Fruit fly (Drosophila melanogaster) whole organism, embryonic: ENCODE measurements around the gene CG34135.

ENCODE experiments used
- Blimp-1 ChIP-seq: fragments of 200-800 bp; sonication (Bioruptor generic); optimal IDR thresholded peaks from 3 replicates; lab custom pipeline; 2018; ENCODE audit warnings: missing biosample characterization, missing genetic modification characterization, mild to moderate bottlenecking, moderate library complexity, missing genetic modification reagents
- CG1602 ChIP-seq: fragments of 200-800 bp; sonication (Bioruptor generic); optimal IDR thresholded peaks from 3 replicates; lab custom pipeline; 2016; ENCODE audit warnings: missing biosample characterization, missing genetic modification characterization
- CG6765 ChIP-seq: fragments of 200-800 bp; sonication (Bioruptor generic); optimal IDR thresholded peaks from 3 replicates; lab custom pipeline; 2017; ENCODE audit warnings: missing biosample characterization, mild to moderate bottlenecking, missing genetic modification characterization
- Fer1 ChIP-seq: fragments of 200-800 bp; sonication (Bioruptor generic); optimal IDR thresholded peaks from 2 replicates; lab custom pipeline; 2017; ENCODE audit warnings: missing biosample characterization, mild to moderate bottlenecking, missing genetic modification characterization
- Jarid2 ChIP-seq: fragments of 200-800 bp; sonication (Bioruptor generic); optimal IDR thresholded peaks from 3 replicates; lab custom pipeline; 2017; ENCODE audit warnings: mild to moderate bottlenecking, missing biosample characterization, missing genetic modification reagents, missing genetic modification characterization
- dati ChIP-seq: fragments of 200-800 bp; sonication (Bioruptor generic); IDR thresholded peaks from 2 replicates; pipeline ENCODE4 v1.3.6; 2022; ENCODE audit warnings: missing biosample characterization, missing genetic modification characterization
- h ChIP-seq: fragments of >200 bp; optimal IDR thresholded peaks from 2 replicates; lab custom pipeline; 2017
- oc ChIP-seq: fragments of 200-800 bp; sonication (Bioruptor generic); optimal IDR thresholded peaks from 2 replicates; lab custom pipeline; 2018; ENCODE audit warnings: missing biosample characterization, mild to moderate bottlenecking, missing genetic modification characterization, moderate library complexity
- sqz ChIP-seq: fragments of 200-800 bp; sonication (Bioruptor generic); optimal IDR thresholded peaks from 3 replicates; lab custom pipeline; 2018; ENCODE audit warnings: missing biosample characterization, mild to moderate bottlenecking, missing genetic modification characterization
- tll ChIP-seq, 2 experiments: fragments of 200-800 bp in 1 of 2; fragments of >200 bp in 1 of 2; sonication (Bioruptor generic) in 1 of 2; optimal IDR thresholded peaks; 2 replicates each; lab custom pipeline; 2017 to 2019; ENCODE audit warnings: missing biosample characterization in 2 of 2, missing genetic modification characterization in 2 of 2, mild to moderate bottlenecking in 1 of 2, moderate library complexity in 1 of 2
- ttk ChIP-seq: fragments of 200-800 bp; sonication (Bioruptor generic); IDR thresholded peaks from 2 replicates; pipeline ENCODE4 v2.1.2; 2022; ENCODE audit warnings: missing biosample characterization, missing genetic modification characterization
- usp ChIP-seq: fragments of >200 bp; optimal IDR thresholded peaks from 2 replicates; lab custom pipeline; 2017; ENCODE audit warnings: missing biosample characterization, missing genetic modification characterization

dm6 chr3R:8716551-8716879 is 51.5 kb downstream of the CG34135 start:
- TF ChIP-seq tll (GFP tag; optimal IDR thresholded peaks at IDR 0.05; lab: Kevin White, UChicago), result no peak
- no peak for TF ChIP-seq sqz
- no peak for TF ChIP-seq Fer1 (GFP tag; lab: Kevin White, UChicago)
- no peak for TF ChIP-seq h (lab: Kevin White, UChicago)
- TF ChIP-seq CG1602, result no peak
- no peak for TF ChIP-seq dati
- TF ChIP-seq ttk (GFP tag; lab: Robert Waterston, UW), result no peak
- no peak for TF ChIP-seq CG6765 (GFP tag; lab: Kevin White, UChicago)
- no peak for TF ChIP-seq oc (tag; lab: Kevin White, UChicago)
- no peak for TF ChIP-seq Blimp-1
- TF ChIP-seq Jarid2 (GFP tag; lab: Kevin White, UChicago), result no peak
- no peak for TF ChIP-seq usp (GFP tag; lab: Kevin White, UChicago)
